Fruit fly (Drosophila melanogaster): ENCODE measurements around the gene CG5646.
A peak's percentile ranks its signal among the peaks of the same experiment; 100 is the strongest.

DNA sequence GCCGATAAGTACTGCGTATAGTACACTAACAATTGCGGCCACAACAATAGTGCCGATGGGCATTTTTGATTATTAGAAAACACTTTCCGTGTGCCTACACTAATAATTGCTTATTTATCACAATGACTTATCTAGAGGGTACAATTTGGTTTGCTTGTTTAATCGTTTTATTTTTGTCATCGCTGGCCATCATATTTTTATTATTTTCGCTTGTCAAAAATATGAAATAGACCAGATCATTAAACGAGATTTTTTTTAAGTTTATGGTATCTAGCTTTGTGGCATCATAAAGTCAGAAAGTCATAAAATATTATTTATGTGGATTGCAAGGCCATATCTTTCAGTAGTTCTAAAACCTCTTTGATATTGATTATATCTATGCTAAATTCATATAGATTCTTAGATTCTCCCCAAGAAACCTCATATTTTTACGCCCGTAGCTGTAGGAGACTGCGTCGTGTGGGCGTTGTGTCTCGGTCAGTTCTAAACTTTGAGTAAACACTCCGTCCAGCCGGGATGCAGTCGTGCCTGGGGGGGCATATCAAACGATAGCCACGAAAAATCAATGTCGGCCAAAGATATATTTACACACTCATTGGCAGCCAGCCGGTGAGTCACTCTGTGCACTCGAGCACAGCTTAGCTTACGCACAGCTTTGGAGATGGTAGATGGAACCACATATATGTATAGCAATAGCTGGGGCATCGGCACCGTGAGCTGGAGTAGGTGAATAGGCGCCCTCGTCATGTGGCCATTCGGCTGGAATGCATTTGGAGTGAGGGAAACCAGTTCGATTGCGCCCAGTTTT is 43.7 kb upstream of the CG5646 start:
- TF ChIP-seq CG14965 (GFP tag; optimal IDR thresholded peaks at IDR 0.05; ENCODE audit: borderline replicate concordance): no peak
- no peak for TF ChIP-seq wor (GFP tag; IDR thresholded peaks at IDR 0.05)
- no peak for TF ChIP-seq wdn (GFP tag; IDR thresholded peaks at IDR 0.05)
- peak; percentile 15 for TF ChIP-seq zfh2 (GFP tag; optimal IDR thresholded peaks at IDR 0.05)
- TF ChIP-seq ttk (GFP tag; IDR thresholded peaks at IDR 0.05): no peak
- TF ChIP-seq CG17186 (GFP tag; optimal IDR thresholded peaks at IDR 0.05): no peak
- TF ChIP-seq psq (GFP tag; optimal IDR thresholded peaks at IDR 0.05): no peak
- TF ChIP-seq Dad (GFP tag; optimal IDR thresholded peaks at IDR 0.05): peak; percentile 2

Measured in whole organism, embryonic.